Fruit fly (Drosophila melanogaster): Measurements from ENCODE around the gene Rint1.

Gene Rint1

DNA sequence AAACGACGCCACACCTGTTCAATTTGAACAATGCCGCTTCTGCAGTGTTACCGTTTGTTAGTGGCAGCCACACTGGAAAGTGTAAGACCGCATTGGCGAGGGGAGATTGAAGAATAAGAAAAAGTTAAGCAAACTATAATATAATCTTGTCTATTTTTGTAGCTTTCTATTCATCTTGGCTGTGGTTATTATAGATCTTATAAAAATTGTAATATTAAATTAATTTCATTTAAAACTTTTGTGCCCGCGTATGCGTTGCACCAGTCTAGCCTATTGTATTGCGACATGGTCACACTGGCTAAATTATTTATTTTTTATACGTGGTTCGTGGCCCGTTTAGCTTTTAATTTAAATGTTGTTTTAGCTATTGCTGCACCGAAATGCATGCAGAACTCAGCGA is at the start of gene Rint1, which contains the start of gene RhoGEF4:
Rint1 (plus strand) TSS at position 272 of the 400 bp plus-strand sequence.
RhoGEF4 (minus strand) TSS at position 64 of the 400 bp plus-strand sequence.
- no peak for TF ChIP-seq CTCF (optimal IDR thresholded peaks at IDR 0.05)
- TF ChIP-seq CG8478 (optimal IDR thresholded peaks at IDR 0.05), result no peak

DNA sequence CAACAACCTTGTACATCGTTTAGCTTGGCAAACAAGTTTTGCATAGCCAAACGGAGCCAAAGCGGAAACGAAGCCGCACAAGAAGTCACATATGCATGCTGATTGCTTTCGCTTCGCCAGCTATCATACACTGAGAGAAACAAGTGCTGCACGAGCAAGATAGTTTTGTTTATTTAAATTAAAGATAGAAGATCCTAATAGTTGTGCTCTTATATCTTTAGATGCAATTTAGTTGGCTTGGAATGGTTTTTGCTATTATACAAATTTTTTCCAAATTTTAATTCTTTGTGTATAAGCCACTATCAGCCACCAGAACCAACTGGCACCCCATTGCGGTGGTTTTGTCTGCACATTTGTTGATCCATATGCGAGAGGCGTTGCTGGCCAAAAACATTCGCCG is 39.9 kb upstream of the Rint1 start:
- TF ChIP-seq CG8478 (optimal IDR thresholded peaks at IDR 0.05) (no peak), CTCF (optimal IDR thresholded peaks at IDR 0.05) (no peak)

DNA sequence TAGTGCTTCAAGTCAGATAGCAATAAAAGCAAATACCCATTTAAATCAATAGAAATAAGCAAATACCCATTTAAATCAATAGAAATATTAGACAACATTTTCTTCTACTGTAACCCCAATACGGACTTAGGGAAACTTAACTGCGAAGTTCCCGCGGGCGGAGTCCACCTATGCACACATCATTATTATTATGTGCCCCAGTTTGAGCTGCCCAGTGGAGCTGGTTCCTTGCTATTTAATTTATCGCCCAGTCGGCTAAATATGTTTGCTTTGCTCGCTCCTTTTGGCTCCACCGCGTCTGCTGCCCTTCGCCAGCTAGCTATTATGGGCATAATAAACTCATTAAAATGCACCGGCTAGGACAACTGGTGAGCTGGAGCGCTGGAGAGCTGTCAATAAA is 22.8 kb upstream of the Rint1 start:
- TF ChIP-seq CTCF (optimal IDR thresholded peaks at IDR 0.05), result no peak
- TF ChIP-seq CG8478 (optimal IDR thresholded peaks at IDR 0.05), result no peak

DNA sequence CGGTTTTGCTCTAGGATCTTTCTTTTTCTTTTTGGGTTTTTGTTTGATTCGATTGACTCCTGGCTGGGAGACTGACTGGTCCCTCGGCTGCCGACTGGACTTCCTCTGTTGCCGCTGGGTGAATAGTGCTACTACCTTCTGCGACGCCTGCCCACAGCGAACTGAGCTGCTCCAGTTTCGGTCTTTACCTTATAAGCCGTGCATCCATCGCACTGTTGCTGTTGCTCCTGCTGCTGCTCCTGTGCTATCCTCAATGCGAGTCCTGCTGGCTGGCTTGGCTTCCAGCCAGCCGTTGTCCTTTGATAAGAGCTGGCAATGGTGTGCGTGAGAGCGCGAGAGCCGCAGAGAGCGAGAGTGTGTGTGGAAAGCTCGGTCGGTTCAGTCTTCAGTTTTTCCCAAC is 10.7 kb upstream of the Rint1 start, which contains the start of gene unc-13-4A:
unc-13-4A (minus strand) TSS at position 143 of the 400 bp plus-strand sequence.
- TF ChIP-seq CTCF (optimal IDR thresholded peaks at IDR 0.05), result no peak

DNA sequence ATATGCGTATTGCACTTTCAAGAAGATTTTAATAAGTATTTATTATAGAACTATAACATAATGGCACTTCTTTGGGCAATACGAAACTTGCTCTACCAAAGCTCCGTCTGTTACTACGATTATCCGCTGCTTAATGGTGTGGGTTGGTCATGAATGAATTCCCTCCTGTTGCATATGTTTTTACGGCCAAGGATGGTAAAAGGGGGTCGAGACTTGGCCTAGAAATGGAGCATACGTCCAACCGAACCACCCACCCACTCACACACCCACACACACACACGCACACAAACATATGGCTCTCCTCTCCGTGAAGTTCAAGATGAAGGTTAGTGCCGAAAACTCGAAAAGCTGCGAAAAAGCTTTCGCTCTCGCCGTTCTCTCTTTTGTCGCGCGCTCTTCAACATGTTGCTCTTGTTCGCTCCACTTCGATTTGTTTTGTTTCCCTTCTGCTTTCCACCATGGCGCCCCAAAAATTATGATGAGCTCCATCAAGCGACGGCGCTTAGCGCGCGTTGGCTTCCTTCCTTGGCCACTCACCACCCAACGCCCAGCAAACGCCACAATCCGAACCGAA is 9.8 kb upstream of the Rint1 start:
- no peak for TF ChIP-seq CG8478 (optimal IDR thresholded peaks at IDR 0.05)

DNA sequence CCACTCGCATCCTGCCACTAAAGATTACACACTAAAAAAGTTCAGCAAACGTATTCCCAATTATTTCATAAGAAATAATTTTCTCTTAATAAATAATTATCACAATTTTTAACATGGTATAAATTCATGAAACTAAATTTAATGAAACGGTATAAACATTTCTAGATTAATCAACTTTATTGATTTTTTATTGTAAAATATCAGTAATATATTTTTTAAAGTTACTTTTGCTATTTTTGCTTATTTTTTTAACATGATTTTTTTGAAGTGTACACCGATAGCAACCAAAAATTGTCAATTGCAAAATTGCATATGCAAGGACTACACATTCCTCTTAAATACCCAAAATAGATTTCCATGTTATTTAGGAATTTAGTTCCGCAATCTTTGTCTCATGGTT is 9.3 kb upstream of the Rint1 start:
- TF ChIP-seq CG8478 (optimal IDR thresholded peaks at IDR 0.05) (no peak), CTCF (optimal IDR thresholded peaks at IDR 0.05) (no peak)

DNA sequence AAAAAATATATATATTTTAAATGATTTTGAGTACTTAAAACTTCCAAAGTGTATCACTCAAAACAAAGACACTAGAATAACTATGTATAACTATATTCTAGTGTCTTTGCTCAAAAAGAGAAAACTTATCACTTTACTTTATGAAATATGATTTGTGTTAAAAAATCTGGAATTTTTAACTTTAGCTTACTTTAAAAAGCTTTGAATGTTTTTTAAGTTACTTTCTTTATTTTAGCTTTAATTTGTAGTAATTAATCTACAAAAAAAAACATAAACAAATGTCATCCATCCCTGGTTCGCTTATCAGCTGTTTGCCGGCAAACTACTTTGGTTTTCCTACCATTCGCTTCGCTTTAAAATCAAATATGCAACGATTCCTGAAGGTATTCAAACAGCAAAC is 3.7 kb upstream of the Rint1 start, which contains the start of gene CG8607:
CG8607 (plus strand) TSS at position 301 of the 400 bp plus-strand sequence.
- TF ChIP-seq CTCF (optimal IDR thresholded peaks at IDR 0.05) (no peak), CG8478 (optimal IDR thresholded peaks at IDR 0.05) (no peak)

DNA sequence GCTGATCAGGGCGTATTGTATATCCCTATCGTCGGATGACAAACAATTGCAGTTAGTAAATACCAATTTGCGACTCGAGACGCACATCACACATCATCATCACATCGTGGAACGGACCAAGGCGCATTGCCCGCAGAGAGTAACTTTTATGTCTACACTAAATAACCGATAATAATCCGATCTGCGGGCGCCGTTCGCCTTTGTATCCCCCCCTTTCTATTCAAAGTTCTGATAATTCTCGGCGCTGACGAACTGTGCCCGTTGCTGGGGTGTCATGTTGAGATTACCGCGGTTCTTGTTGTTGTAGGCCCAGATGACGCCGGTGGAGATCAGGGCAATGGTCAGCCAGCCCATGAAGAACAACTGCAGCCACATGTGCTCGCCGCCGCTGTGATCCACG is 3.3 kb downstream of the Rint1 start:
- TF ChIP-seq CTCF (optimal IDR thresholded peaks at IDR 0.05), result no peak
- TF ChIP-seq CG8478 (optimal IDR thresholded peaks at IDR 0.05), result no peak

DNA sequence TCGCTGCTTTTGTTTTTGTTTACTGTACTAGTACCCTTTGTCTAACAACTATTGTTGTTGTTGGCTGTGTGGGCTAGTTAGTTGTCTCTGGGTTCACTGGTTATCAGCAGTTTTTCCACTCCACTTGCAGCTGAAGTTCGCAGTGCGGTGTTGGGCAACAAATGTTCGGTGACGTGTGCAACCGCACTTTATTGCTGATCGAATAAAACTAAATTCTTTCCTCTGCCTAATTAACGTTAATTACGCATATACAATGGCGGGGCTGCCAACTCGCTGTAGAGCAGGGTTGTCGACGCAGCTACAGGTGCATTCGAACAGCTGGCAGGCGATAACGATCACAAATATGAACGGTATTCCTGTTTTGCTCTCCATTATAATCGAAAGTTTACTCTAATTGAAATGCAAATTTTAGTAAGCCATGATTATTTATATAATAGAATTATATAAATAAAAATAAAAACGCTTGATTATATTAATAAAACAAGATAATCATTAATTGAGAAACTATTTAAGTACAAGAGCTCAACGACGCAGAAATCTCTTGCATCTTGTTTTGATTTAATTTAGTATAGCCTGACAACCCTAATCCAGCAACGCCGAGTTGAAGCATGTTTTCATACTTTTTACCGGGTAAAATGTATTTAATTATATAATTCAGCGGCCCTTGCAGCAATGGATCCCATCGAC is 5.3 kb downstream of the Rint1 start, which contains the start of the genes mrva, CG42307 and mus312:
mrva (minus strand) TSS at position 276 of the 687 bp plus-strand sequence.
CG42307 (plus strand) TSS at position 566 of the 687 bp plus-strand sequence.
mus312 (plus strand) TSS at position 566 of the 687 bp plus-strand sequence.
- TF ChIP-seq CG8478 (optimal IDR thresholded peaks at IDR 0.05), result no peak
- no peak for TF ChIP-seq CTCF (optimal IDR thresholded peaks at IDR 0.05)

DNA sequence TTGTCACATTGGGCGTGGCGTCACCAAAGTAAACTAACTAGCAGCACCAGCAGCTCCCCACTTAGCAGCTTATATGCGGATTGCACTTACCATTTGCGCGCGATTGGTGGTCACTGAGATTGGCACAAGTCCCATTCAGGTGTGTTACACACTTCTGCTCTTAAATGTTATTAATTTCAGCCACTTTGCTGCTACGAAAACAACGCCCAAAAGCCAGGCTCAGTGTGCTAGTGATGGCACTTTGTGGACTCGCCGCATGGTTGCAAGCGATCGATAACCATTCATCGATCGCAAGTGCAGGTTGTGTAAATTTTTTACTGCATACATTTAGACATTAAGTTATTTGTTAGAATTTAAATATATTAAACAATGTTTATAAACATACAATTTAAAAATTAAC is 11.6 kb downstream of the Rint1 start, which contains the start of the genes wrm1 and wrm2:
wrm1 (minus strand) TSS at position 237 of the 400 bp plus-strand sequence.
wrm2 (minus strand) TSS at position 237 of the 400 bp plus-strand sequence.
- TF ChIP-seq CTCF (optimal IDR thresholded peaks at IDR 0.05) (no peak), CG8478 (optimal IDR thresholded peaks at IDR 0.05) (no peak)

DNA sequence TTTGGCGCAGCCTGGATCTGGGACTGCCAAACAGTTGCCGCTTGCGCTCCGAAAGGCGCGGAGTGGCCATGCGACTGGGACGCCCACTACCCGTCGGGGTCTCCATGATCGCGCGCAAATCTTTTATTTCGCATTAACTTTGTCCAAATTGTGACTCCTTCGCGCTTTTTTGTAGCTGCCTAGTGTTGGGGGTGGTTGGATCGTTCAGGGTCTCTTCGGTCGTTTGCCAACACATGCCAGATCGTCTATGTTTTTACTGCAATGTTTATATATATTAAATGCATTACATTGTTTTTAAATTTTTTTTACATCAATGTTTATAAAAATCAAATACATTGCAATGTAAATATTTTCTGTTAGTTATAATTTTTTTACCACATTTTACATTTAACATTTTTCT is 15.4 kb downstream of the Rint1 start:
- no peak for TF ChIP-seq CTCF (optimal IDR thresholded peaks at IDR 0.05)

DNA sequence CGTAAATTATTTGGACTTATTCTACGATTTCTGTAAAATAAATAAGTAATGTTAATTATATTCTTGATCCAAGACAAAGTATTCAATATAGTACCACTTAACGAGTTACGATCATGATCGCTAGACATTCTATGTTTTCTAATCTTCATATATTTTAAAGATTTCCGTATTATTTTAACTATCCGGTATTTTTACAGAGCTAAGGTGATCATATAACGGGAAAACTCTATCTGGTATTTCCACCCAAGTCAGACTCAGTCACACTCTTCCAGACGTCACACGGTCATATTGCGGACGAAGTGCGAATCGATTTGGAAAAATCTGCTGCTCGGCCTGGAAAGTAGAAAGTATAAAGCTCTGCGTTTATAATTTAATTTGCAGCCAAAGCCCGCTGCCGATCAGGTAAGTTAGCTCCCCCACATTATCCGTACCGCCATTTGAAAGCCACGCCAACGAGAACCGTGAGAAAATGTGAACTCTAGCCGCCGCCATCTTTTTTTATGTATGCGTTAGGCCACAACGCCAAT is 15.9 kb downstream of the Rint1 start, which contains the start of the genes lark and eco:
lark (plus strand) TSS at position 51 of the 527 bp plus-strand sequence.
eco (minus strand) TSS at position 125 of the 527 bp plus-strand sequence.
- TF ChIP-seq CG8478 (optimal IDR thresholded peaks at IDR 0.05) (no peak), CTCF (optimal IDR thresholded peaks at IDR 0.05) (no peak)

DNA sequence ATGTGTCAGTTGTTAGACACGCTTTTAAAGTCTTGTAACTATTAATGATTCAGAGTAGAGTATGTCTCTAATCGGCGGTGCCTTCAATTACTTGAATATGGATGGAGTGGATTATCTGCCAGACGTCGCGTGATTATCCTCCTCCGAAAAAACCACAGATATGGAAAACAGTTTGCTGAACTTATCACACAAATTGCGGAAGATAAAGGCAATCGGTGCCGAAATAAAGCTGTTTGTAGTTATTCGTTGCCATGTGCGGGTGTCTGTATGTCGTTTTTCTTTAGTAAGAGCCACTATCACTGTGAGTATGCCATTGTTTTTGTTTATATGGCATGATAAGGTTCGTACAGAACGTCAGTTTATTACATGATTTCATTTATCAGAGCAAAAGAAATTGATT is 20.6 kb downstream of the Rint1 start:
- TF ChIP-seq CTCF (optimal IDR thresholded peaks at IDR 0.05) (no peak), CG8478 (optimal IDR thresholded peaks at IDR 0.05) (no peak)

DNA sequence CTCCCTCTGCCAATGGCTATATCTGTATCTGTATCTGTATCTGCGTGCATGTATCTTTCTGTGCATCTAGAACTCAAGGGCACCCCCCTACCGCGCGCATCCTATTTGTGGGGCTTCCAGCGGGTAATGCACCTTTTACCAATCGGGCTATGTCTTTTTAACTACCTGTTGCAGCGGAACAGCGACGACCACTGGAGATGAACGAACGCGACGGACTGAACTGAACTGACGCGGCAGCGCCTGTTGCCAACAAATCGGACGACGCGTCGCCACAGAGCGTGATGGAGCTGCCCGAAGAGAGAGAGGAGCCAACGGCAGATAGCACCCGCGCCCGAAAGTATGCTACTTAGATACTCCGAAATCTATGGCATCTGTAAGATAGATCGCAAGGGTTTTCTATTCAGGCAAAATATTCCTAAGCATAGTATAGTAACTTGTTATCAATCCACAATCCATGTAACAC is 21.6 kb downstream of the Rint1 start, which contains the start of gene Cln7:
Cln7 (minus strand) TSS at position 219 of the 463 bp plus-strand sequence.
- TF ChIP-seq CG8478 (optimal IDR thresholded peaks at IDR 0.05), result no peak
- TF ChIP-seq CTCF (optimal IDR thresholded peaks at IDR 0.05), result no peak

DNA sequence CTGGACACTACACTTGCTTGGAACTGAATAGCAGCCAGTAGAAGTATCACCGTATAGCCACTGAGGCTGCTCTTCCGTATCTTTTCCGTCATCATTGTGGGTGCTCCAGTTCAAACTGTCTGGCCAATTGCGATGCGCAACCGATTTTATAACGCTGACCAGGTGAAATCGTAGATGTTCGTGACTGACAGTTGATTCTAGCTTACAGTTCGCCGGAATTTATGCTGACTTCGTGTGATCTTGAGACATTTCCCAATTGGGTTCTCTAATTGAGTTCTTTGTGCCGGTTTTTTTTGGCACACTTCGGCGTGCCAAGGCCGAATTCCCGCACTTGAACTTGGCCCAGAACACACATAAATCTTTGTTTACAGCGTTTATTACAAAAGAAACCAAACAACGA is 23.5 kb downstream of the Rint1 start, which contains the start of gene CG14834:
CG14834 (minus strand) TSS at position 173 of the 400 bp plus-strand sequence.
- TF ChIP-seq CG8478 (optimal IDR thresholded peaks at IDR 0.05), result no peak
- TF ChIP-seq CTCF (optimal IDR thresholded peaks at IDR 0.05), result no peak

Measured in S2 (cell line).